Fruit fly (Drosophila melanogaster) whole organism, embryonic: ENCODE data around the gene apolpp.
A peak's percentile ranks its signal among the peaks of the same experiment; 100 is the strongest.

Experiments used
- Atf6 ChIP-seq: fragments of 200-800 bp; sonication (Bioruptor generic); IDR thresholded peaks from 2 replicates; pipeline ENCODE4 v1.3.6; 2022; ENCODE audit warnings: missing biosample characterization, missing genetic modification characterization
- CG12219 ChIP-seq: fragments of 200-800 bp; sonication (Bioruptor generic); optimal IDR thresholded peaks from 3 replicates; lab custom pipeline; 2018; ENCODE audit warnings: missing biosample characterization, mild to moderate bottlenecking, missing genetic modification characterization
- CG12659 ChIP-seq: fragments of 200-800 bp; sonication (Bioruptor generic); optimal IDR thresholded peaks from 3 replicates; lab custom pipeline; 2017; ENCODE audit warnings: mild to moderate bottlenecking, missing biosample characterization, missing genetic modification reagents, missing genetic modification characterization
- CG12942 ChIP-seq: fragments of 200-800 bp; sonication (Bioruptor generic); optimal IDR thresholded peaks from 3 replicates; lab custom pipeline; 2016; ENCODE audit warnings: missing biosample characterization, missing genetic modification characterization
- CG13624 ChIP-seq: fragments of 200-800 bp; sonication (Bioruptor generic); optimal IDR thresholded peaks from 2 replicates; lab custom pipeline; 2016; ENCODE audit warnings: missing biosample characterization, missing genetic modification characterization
- CG14441 ChIP-seq: fragments of 200-800 bp; sonication (Bioruptor generic); IDR thresholded peaks from 2 replicates; pipeline ENCODE4 v1.3.6; 2022; ENCODE audit warnings: missing biosample characterization, missing genetic modification characterization
- CG16779 ChIP-seq: fragments of 200-800 bp; sonication (Bioruptor generic); IDR thresholded peaks from 2 replicates; pipeline ENCODE4 v1.3.6; 2022; ENCODE audit warnings: missing biosample characterization, missing genetic modification characterization
- CG17802 ChIP-seq: fragments of 200-800 bp; sonication (Bioruptor generic); optimal IDR thresholded peaks from 2 replicates; lab custom pipeline; 2018; ENCODE audit warnings: missing biosample characterization, mild to moderate bottlenecking, missing genetic modification characterization, moderate library complexity
- CG1792 ChIP-seq: fragments of 200-800 bp; sonication (Bioruptor generic); optimal IDR thresholded peaks from 2 replicates; lab custom pipeline; 2016; ENCODE audit warnings: missing biosample characterization, missing genetic modification characterization
- CG18262 ChIP-seq: fragments of 200-800 bp; optimal IDR thresholded peaks from 3 replicates; lab custom pipeline; 2019; ENCODE audit warnings: missing biosample characterization, mild to moderate bottlenecking, missing genetic modification characterization, moderate library complexity
- CG30403 ChIP-seq: fragments of 200-800 bp; sonication (Bioruptor generic); optimal IDR thresholded peaks from 3 replicates; lab custom pipeline; 2016; ENCODE audit warnings: missing biosample characterization, missing genetic modification characterization
- CG32772 ChIP-seq: fragments of 200-800 bp; sonication (Bioruptor generic); IDR thresholded peaks from 2 replicates; pipeline ENCODE4 v1.3.6; 2022; ENCODE audit warnings: missing biosample characterization, missing genetic modification characterization
- CG3726 ChIP-seq: fragments of 200-800 bp; sonication (Bioruptor generic); IDR thresholded peaks from 3 replicates; pipeline ENCODE4, ENCODE4 v1.3.6; 2022; ENCODE audit warnings: missing biosample characterization, missing genetic modification characterization
- CG3838 ChIP-seq: fragments of 200-800 bp; sonication (Bioruptor generic); optimal IDR thresholded peaks from 3 replicates; lab custom pipeline; 2016; ENCODE audit warnings: missing biosample characterization, missing genetic modification characterization
- CG4424 ChIP-seq: fragments of 200-800 bp; sonication (Bioruptor generic); optimal IDR thresholded peaks from 3 replicates; lab custom pipeline; 2016; ENCODE audit warnings: missing biosample characterization, missing genetic modification characterization
- CG6683 ChIP-seq: fragments of 200-800 bp; sonication (Bioruptor generic); optimal IDR thresholded peaks from 2 replicates; lab custom pipeline; 2017; ENCODE audit warnings: missing biosample characterization, mild to moderate bottlenecking, missing genetic modification characterization, missing genetic modification reagents
- CG6854 ChIP-seq: fragments of 200-800 bp; sonication (Bioruptor generic); optimal IDR thresholded peaks from 3 replicates; lab custom pipeline; 2017; ENCODE audit warnings: missing biosample characterization, mild to moderate bottlenecking, missing genetic modification characterization
- CG7556 ChIP-seq: fragments of 200-800 bp; sonication (Bioruptor generic); optimal IDR thresholded peaks from 2 replicates; lab custom pipeline; 2017; ENCODE audit warnings: missing biosample characterization, mild to moderate bottlenecking, missing genetic modification characterization
- Doc3 ChIP-seq: fragments of 200-800 bp; sonication (Bioruptor generic); IDR thresholded peaks from 3 replicates; pipeline ENCODE4 v1.3.6; 2022; ENCODE audit warnings: missing biosample characterization, missing genetic modification characterization; ENCODE audit not compliant: partially characterized antibody
- Hey ChIP-seq: fragments of 200-800 bp; sonication (Bioruptor generic); optimal IDR thresholded peaks from 3 replicates; lab custom pipeline; 2018; ENCODE audit warnings: missing biosample characterization, mild to moderate bottlenecking, missing genetic modification characterization
- Med ChIP-seq: fragments of 200-800 bp; sonication (Bioruptor generic); peaks from one replicate; lab custom pipeline; 2016; ENCODE audit warnings: missing biosample characterization, missing genetic modification characterization, mild to moderate bottlenecking, inconsistent platforms, moderate library complexity
- NFAT ChIP-seq: fragments of 200-800 bp; sonication (Bioruptor generic); IDR thresholded peaks from 2 replicates; pipeline ENCODE4 v1.3.6; 2022; ENCODE audit warnings: missing biosample characterization, missing genetic modification characterization
- Neu2 ChIP-seq: fragments of 200-800 bp; sonication (Bioruptor generic); optimal IDR thresholded peaks from 3 replicates; lab custom pipeline; 2016; ENCODE audit warnings: missing biosample characterization, missing genetic modification characterization, borderline replicate concordance
- Nf-YC ChIP-seq: fragments of 200-800 bp; optimal IDR thresholded peaks from 3 replicates; lab custom pipeline; 2019; ENCODE audit warnings: missing biosample characterization, mild to moderate bottlenecking, missing genetic modification characterization, moderate library complexity
- Oaz ChIP-seq: fragments of 200-800 bp; sonication (Bioruptor generic); IDR thresholded peaks from 2 replicates; pipeline ENCODE4 v1.3.6; 2022; ENCODE audit warnings: missing biosample characterization, missing genetic modification characterization
- ab ChIP-seq: fragments of 200-800 bp; sonication (Bioruptor generic); optimal IDR thresholded peaks from 2 replicates; lab custom pipeline; 2016; ENCODE audit warnings: missing biosample characterization, missing genetic modification characterization
- al ChIP-seq: fragments of 200-800 bp; sonication (Bioruptor generic); IDR thresholded peaks from 2 replicates; pipeline ENCODE4 v1.3.6; 2022; ENCODE audit warnings: missing biosample characterization, missing genetic modification characterization
- ato ChIP-seq: fragments of 200-800 bp; sonication (Bioruptor generic); IDR thresholded peaks from 2 replicates; pipeline ENCODE4 v1.3.6; 2022; ENCODE audit warnings: missing biosample characterization, missing genetic modification characterization; ENCODE audit not compliant: partially characterized antibody
- bigmax ChIP-seq: fragments of 200-800 bp; sonication (Bioruptor generic); optimal IDR thresholded peaks from 2 replicates; lab custom pipeline; 2018; ENCODE audit warnings: missing biosample characterization, mild to moderate bottlenecking, missing genetic modification characterization
- bowl ChIP-seq: fragments of 200-800 bp; sonication (Bioruptor generic); IDR thresholded peaks from 2 replicates; pipeline ENCODE4 v1.3.6; 2022; ENCODE audit warnings: missing biosample characterization, missing genetic modification characterization
- corto ChIP-seq: fragments of 200-800 bp; sonication (Bioruptor generic); optimal IDR thresholded peaks from 2 replicates; lab custom pipeline; 2016; ENCODE audit warnings: missing biosample characterization, mild to moderate bottlenecking, missing genetic modification characterization, moderate library complexity
- crc ChIP-seq: fragments of 200-800 bp; sonication (Bioruptor generic); optimal IDR thresholded peaks from 2 replicates; lab custom pipeline; 2016; ENCODE audit warnings: missing biosample characterization, missing genetic modification characterization
- fd96Cb ChIP-seq: fragments of 200-800 bp; sonication (Bioruptor generic); optimal IDR thresholded peaks from 2 replicates; lab custom pipeline; 2018; ENCODE audit warnings: missing biosample characterization, mild to moderate bottlenecking, missing genetic modification characterization, moderate library complexity
- gcm ChIP-seq: fragments of 200-800 bp; sonication (Bioruptor generic); optimal IDR thresholded peaks from 2 replicates; lab custom pipeline; 2019; ENCODE audit warnings: missing biosample characterization, mild to moderate bottlenecking, missing genetic modification characterization, moderate library complexity
- gem ChIP-seq: fragments of 200-800 bp; sonication (Bioruptor generic); optimal IDR thresholded peaks from 2 replicates; lab custom pipeline; 2019; ENCODE audit warnings: missing biosample characterization, mild to moderate bottlenecking, missing genetic modification characterization, moderate library complexity
- gfzf ChIP-seq: fragments of 200-800 bp; sonication (Bioruptor generic); optimal IDR thresholded peaks from 2 replicates; lab custom pipeline; 2016; ENCODE audit warnings: missing biosample characterization, mild to moderate bottlenecking, missing genetic modification characterization, moderate library complexity
- ham ChIP-seq: fragments of 200-800 bp; sonication (Bioruptor generic); IDR thresholded peaks from 2 replicates; pipeline ENCODE4 v1.3.6; 2022; ENCODE audit warnings: missing biosample characterization, missing genetic modification characterization
- hbn ChIP-seq: fragments of 200-800 bp; sonication (Bioruptor generic); IDR thresholded peaks from 2 replicates; pipeline ENCODE4 v1.3.6; 2022; ENCODE audit warnings: missing biosample characterization, missing genetic modification characterization; ENCODE audit not compliant: partially characterized antibody
- mld ChIP-seq: fragments of 200-800 bp; sonication (Bioruptor generic); IDR thresholded peaks from 3 replicates; pipeline ENCODE4 v1.3.6; 2022; ENCODE audit warnings: missing biosample characterization, missing genetic modification characterization; ENCODE audit not compliant: partially characterized antibody
- org-1 ChIP-seq: fragments of 200-800 bp; sonication (Bioruptor generic); optimal IDR thresholded peaks from 2 replicates; lab custom pipeline; 2017; ENCODE audit warnings: missing biosample characterization, missing genetic modification characterization
- pan ChIP-seq, 4 experiments: fragments of >200 bp in 3 of 4; fragments of 200-800 bp in 1 of 4; sonication (Bioruptor generic) in 1 of 4; optimal IDR thresholded peaks in 3 of 4; IDR thresholded peaks in 1 of 4; 2 replicates each; pipeline versions ENCODE4 v1.3.6 to Lab custom; 2017 to 2022; ENCODE audit warnings: missing biosample characterization in 2 of 4, missing genetic modification characterization in 2 of 4, mixed read lengths in 1 of 4
- pfk ChIP-seq: fragments of 200-800 bp; sonication (Bioruptor generic); optimal IDR thresholded peaks from 2 replicates; lab custom pipeline; 2018; ENCODE audit warnings: missing biosample characterization, mild to moderate bottlenecking, missing genetic modification characterization, moderate library complexity
- row ChIP-seq: fragments of 200-800 bp; sonication (Bioruptor generic); IDR thresholded peaks from 3 replicates; pipeline ENCODE4 v1.3.6; 2022; ENCODE audit warnings: missing biosample characterization, missing genetic modification characterization
- salm ChIP-seq: fragments of 200-800 bp; sonication (Bioruptor generic); optimal IDR thresholded peaks from 2 replicates; lab custom pipeline; 2018; ENCODE audit warnings: missing biosample characterization, mild to moderate bottlenecking, missing genetic modification characterization
- sob ChIP-seq: fragments of 200-800 bp; sonication (Bioruptor generic); IDR thresholded peaks from 2 replicates; pipeline ENCODE4 v1.3.6; 2022; ENCODE audit warnings: missing biosample characterization, missing genetic modification characterization
- sqz ChIP-seq: fragments of 200-800 bp; sonication (Bioruptor generic); optimal IDR thresholded peaks from 3 replicates; lab custom pipeline; 2018; ENCODE audit warnings: missing biosample characterization, mild to moderate bottlenecking, missing genetic modification characterization
- sug ChIP-seq: fragments of 200-800 bp; optimal IDR thresholded peaks from 2 replicates; lab custom pipeline; 2019; ENCODE audit warnings: missing biosample characterization, mild to moderate bottlenecking, missing genetic modification characterization, moderate library complexity
- tap ChIP-seq: fragments of 200-800 bp; optimal IDR thresholded peaks from 3 replicates; lab custom pipeline; 2019; ENCODE audit warnings: missing biosample characterization, mild to moderate bottlenecking, missing genetic modification characterization, moderate library complexity
- toy ChIP-seq: fragments of 200-800 bp; sonication (Bioruptor generic); IDR thresholded peaks from 2 replicates; pipeline ENCODE4 v1.3.6; 2022; ENCODE audit warnings: missing biosample characterization, missing genetic modification characterization
- zen ChIP-seq: fragments of 200-800 bp; sonication (Bioruptor generic); optimal IDR thresholded peaks from 3 replicates; lab custom pipeline; 2018; ENCODE audit warnings: missing biosample characterization, mild to moderate bottlenecking, missing genetic modification characterization, moderate library complexity

The apolpp gene

DNA sequence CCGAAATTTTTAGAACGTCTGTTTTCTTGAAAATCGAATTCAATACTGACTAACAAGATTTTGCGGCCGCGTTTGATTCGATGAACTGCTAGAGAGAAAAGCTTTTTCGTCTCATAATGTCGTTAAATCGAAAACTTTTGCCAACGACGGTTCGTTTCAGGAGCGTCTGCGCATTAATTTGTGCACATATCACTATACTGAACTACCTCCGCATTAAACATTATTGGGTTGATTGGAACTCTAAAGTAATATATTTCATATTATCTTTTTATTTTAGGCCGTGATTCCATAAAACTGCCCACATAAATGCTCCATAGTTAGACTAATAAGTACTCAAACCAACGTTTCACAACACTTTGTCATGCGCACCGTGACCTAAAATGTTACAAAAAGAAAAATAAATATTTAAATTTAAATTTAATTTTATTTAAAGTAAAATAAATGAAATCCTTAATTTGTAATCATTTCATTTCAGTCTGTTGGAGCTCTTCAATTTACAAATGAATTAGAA, 7.1 kb upstream of the apolpp start, which contains the start of gene CaMKII (continued):
- no peak for TF ChIP-seq CG7556 (GFP tag; lab: Kevin White, UChicago)
- no peak for TF ChIP-seq al (GFP tag; lab: Robert Waterston, UW)
- no peak for TF ChIP-seq Hey
- no peak for TF ChIP-seq sug (tag; lab: Kevin White, UChicago)
- TF ChIP-seq CG3726 (GFP tag; lab: Robert Waterston, UW), result no peak
- peak; percentile 9 for TF ChIP-seq tap
- no peak for TF ChIP-seq pan (optimal IDR thresholded peaks at IDR 0.05; lab: Kevin White, UChicago)
- no peak for TF ChIP-seq pan (GFP tag; optimal IDR thresholded peaks at IDR 0.05 in 1 of 2, IDR thresholded peaks at IDR 0.05 in 1 of 2)
- TF ChIP-seq bowl, result no peak
- TF ChIP-seq CG6854 (GFP tag; lab: Kevin White, UChicago), result no peak
- peak; percentile 51 for TF ChIP-seq zen (tag; lab: Kevin White, UChicago)
- TF ChIP-seq salm (tag; lab: Kevin White, UChicago), result no peak
- no peak for TF ChIP-seq CG32772 (GFP tag; lab: Robert Waterston, UW)
- TF ChIP-seq CG17802 (tag; lab: Kevin White, UChicago), result no peak
- TF ChIP-seq CG13624 (GFP tag; lab: Kevin White, UChicago), result peak; percentile 2
- no peak for TF ChIP-seq pfk (GFP tag; lab: Kevin White, UChicago)
- no peak for TF ChIP-seq Oaz (GFP tag; lab: Robert Waterston, UW)
- TF ChIP-seq sob, result no peak
- peak; percentile 50 for TF ChIP-seq CG18262 (tag; lab: Kevin White, UChicago)
- TF ChIP-seq org-1 (GFP tag; lab: Kevin White, UChicago), result no peak
- TF ChIP-seq CG12659 (GFP tag; lab: Kevin White, UChicago), result peak; percentile 12
- no peak for TF ChIP-seq NFAT (GFP tag; lab: Robert Waterston, UW)
- TF ChIP-seq CG4424 (GFP tag; lab: Kevin White, UChicago), result peak; percentile 54
- TF ChIP-seq CG3838 (GFP tag; lab: Kevin White, UChicago), result no peak
- TF ChIP-seq Nf-YC, result peak; percentile 61
- peak; percentile 8 for TF ChIP-seq fd96Cb
- peak; percentile 41 for TF ChIP-seq CG30403 (GFP tag; lab: Kevin White, UChicago)
- peak; percentile 67 for TF ChIP-seq Med (GFP tag; lab: Kevin White, UChicago)
- TF ChIP-seq row, result peak; percentile 73
- TF ChIP-seq crc (GFP tag; lab: Kevin White, UChicago), result no peak
- no peak for TF ChIP-seq bigmax
- TF ChIP-seq gfzf (GFP tag; lab: Kevin White, UChicago), result peak; percentile 1
- no peak for TF ChIP-seq Neu2 (GFP tag; lab: Kevin White, UChicago)
- no peak for TF ChIP-seq ab
- no peak for TF ChIP-seq CG12219
- TF ChIP-seq CG12942 (GFP tag; lab: Kevin White, UChicago), result no peak
- no peak for TF ChIP-seq mld (GFP tag; lab: Robert Waterston, UW)
- TF ChIP-seq CG6683 (GFP tag; lab: Kevin White, UChicago), result no peak
- TF ChIP-seq gem, result peak; percentile 67
- TF ChIP-seq gcm, result peak; percentile 20
- TF ChIP-seq Atf6 (GFP tag; lab: Robert Waterston, UW), result peak; percentile 24; the same call in 1 of the 2 replicates
- no peak for TF ChIP-seq sqz (GFP tag; lab: Kevin White, UChicago)
- no peak for TF ChIP-seq corto (GFP tag; lab: Kevin White, UChicago)
- no peak for TF ChIP-seq hbn (GFP tag; lab: Robert Waterston, UW)
- TF ChIP-seq CG1792 (GFP tag; lab: Kevin White, UChicago), result no peak
- TF ChIP-seq toy, result no peak
- no peak for TF ChIP-seq CG14441 (GFP tag; lab: Robert Waterston, UW)
- TF ChIP-seq CG16779, result no peak
- no peak for TF ChIP-seq ato (GFP tag; lab: Robert Waterston, UW)
- no peak for TF ChIP-seq ham (GFP tag; lab: Robert Waterston, UW)
- no peak for TF ChIP-seq Doc3 (GFP tag; lab: Robert Waterston, UW)
